Fruit fly (Drosophila melanogaster) whole organism, adult: ENCODE data around the gene CG14100.

Experiments used
- Crg-1 ChIP-seq: fragments of 200-800 bp; sonication (Bioruptor generic); optimal IDR thresholded peaks from 2 replicates; lab custom pipeline; 2016; ENCODE audit warnings: missing biosample characterization, missing genetic modification characterization
- Mnt ChIP-seq: fragments of 200-800 bp; sonication (Bioruptor generic); optimal IDR thresholded peaks from 2 replicates; lab custom pipeline; 2016; ENCODE audit warnings: missing biosample characterization, mild to moderate bottlenecking, missing genetic modification characterization
- cic ChIP-seq: fragments of 200-800 bp; sonication (Bioruptor generic); optimal IDR thresholded peaks from 2 replicates; lab custom pipeline; 2017; ENCODE audit warnings: missing biosample characterization, mild to moderate bottlenecking, missing genetic modification characterization, moderate library complexity
- pad ChIP-seq: fragments of 200-800 bp; sonication (Bioruptor generic); optimal IDR thresholded peaks from 3 replicates; lab custom pipeline; 2017; ENCODE audit warnings: missing biosample characterization, missing genetic modification characterization, mild to moderate bottlenecking, moderate library complexity, missing genetic modification reagents
- tj ChIP-seq: fragments of 200-800 bp; sonication (Bioruptor generic); optimal IDR thresholded peaks from 3 replicates; lab custom pipeline; 2017; ENCODE audit warnings: missing biosample characterization, mild to moderate bottlenecking, missing genetic modification characterization, moderate library complexity
- toe ChIP-seq: fragments of 200-800 bp; sonication (Bioruptor generic); optimal IDR thresholded peaks from 2 replicates; lab custom pipeline; 2016; ENCODE audit warnings: missing biosample characterization, missing genetic modification characterization

DNA sequence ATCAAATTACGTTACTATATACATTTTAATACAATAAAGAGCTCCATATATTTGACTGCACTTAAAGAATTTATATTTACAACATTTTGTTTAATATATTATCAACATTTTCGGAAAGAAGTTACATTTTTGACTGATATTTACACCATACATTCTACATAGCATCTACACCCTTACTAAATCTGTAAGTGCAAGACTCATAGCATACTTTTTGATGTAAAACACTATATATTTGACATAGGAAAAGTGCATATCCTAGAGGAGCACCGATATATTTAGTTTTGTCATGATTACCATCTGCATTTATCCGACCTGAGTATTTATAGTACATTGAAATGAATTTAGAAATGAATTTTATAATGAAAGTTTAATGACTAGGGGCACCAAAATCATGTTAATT is 21.3 kb downstream of the CG14100 start:
- TF ChIP-seq cic (GFP tag; lab: Kevin White, UChicago) (no peak), toe (no peak), tj (no peak), Crg-1 (GFP tag; lab: Kevin White, UChicago) (no peak), pad (GFP tag; lab: Kevin White, UChicago) (no peak), Mnt (GFP tag; lab: Kevin White, UChicago) (no peak)
